Worm (Caenorhabditis elegans) whole organism, L3 larva: ENCODE results near the gene Y45F10B.59.

Experiments
- R02D3.7 ChIP-seq: fragments of 150-350 bp; optimal IDR thresholded peaks from 2 replicates; lab custom pipeline; 2014; ENCODE audit warnings: missing biosample characterization, missing genetic modification characterization
- elt-2 ChIP-seq: sonication (generic microtip); optimal IDR thresholded peaks from 2 replicates; lab custom pipeline; 2016; ENCODE audit warnings: missing genetic modification reagents, mild to moderate bottlenecking, missing genetic modification characterization, missing compliant biosample characterization
- lin-39 ChIP-seq: fragments of 150-350 bp; optimal IDR thresholded peaks from 2 replicates; lab custom pipeline; 2018; ENCODE audit warnings: missing biosample characterization, missing genetic modification reagents, missing genetic modification characterization
- nhr-23 ChIP-seq: fragments of 150-350 bp; optimal IDR thresholded peaks from 2 replicates; lab custom pipeline; 2014; ENCODE audit warnings: missing biosample characterization, missing genetic modification reagents, missing genetic modification characterization
- nhr-76 ChIP-seq: fragments of 150-350 bp; sonication (generic microtip); optimal IDR thresholded peaks from 5 replicates; lab custom pipeline; 2014; ENCODE audit warnings: missing biosample characterization, missing genetic modification characterization
- sea-2 ChIP-seq: fragments of 150-350 bp; sonication (generic microtip); optimal IDR thresholded peaks from 4 replicates; lab custom pipeline; 2014; ENCODE audit warnings: missing biosample characterization, missing genetic modification reagents, missing genetic modification characterization
- snpc-4 ChIP-seq: fragments of 150-350 bp; optimal IDR thresholded peaks from 2 replicates; lab custom pipeline; 2014; ENCODE audit warnings: missing biosample characterization, missing genetic modification characterization
- unc-62 ChIP-seq: fragments of 150-350 bp; sonication (generic microtip); optimal IDR thresholded peaks from 4 replicates; lab custom pipeline; 2014; ENCODE audit warnings: missing biosample characterization, missing genetic modification reagents, missing genetic modification characterization
- ztf-11 ChIP-seq: fragments of 150-350 bp; optimal IDR thresholded peaks from 2 replicates; lab custom pipeline; 2014; ENCODE audit warnings: missing biosample characterization, missing genetic modification characterization

ce11 chrIV:13609755-13610154 is 7.3 kb downstream of the Y45F10B.59 start, which contains the start of gene C08F11.13:
- TF ChIP-seq nhr-76 (tag; lab: Kevin White, UChicago) (no peak), R02D3.7 (tag; lab: Kevin White, UChicago) (no peak), snpc-4 (tag; lab: Kevin White, UChicago) (no peak), elt-2 (peak; percentile 69), unc-62 (GFP tag; lab: Kevin White, UChicago) (no peak), ztf-11 (no peak), lin-39 (tag; lab: Kevin White, UChicago) (no peak), nhr-23 (no peak), sea-2 (GFP tag; lab: Kevin White, UChicago) (no peak)
